Worm (Caenorhabditis elegans) whole organism, early embryonic: ENCODE results near the gene F11A10.5.

Experiments used
- aly-1 ChIP-seq: sonication (generic microtip); optimal IDR thresholded peaks from 2 replicates; lab custom pipeline; 2016; ENCODE audit warnings: missing genetic modification characterization, missing compliant biosample characterization
- ama-1 ChIP-seq: fragments of 150-350 bp; optimal IDR thresholded peaks from 2 replicates; lab custom pipeline; 2014
- ceh-13 ChIP-seq: fragments of 200-800 bp; sonication (Bioruptor generic); optimal IDR thresholded peaks from 2 replicates; lab custom pipeline; 2018; ENCODE audit warnings: mild to moderate bottlenecking, missing genetic modification characterization, missing compliant biosample characterization
- ceh-36 ChIP-seq: sonication (generic microtip); optimal IDR thresholded peaks from 2 replicates; lab custom pipeline; 2016; ENCODE audit warnings: missing genetic modification characterization, inconsistent platforms, missing compliant biosample characterization
- flt-1 ChIP-seq: fragments of 200-800 bp; sonication (Bioruptor generic); IDR thresholded peaks from 2 replicates; pipeline ENCODE4 v1.3.6; 2022; ENCODE audit warnings: missing genetic modification characterization, missing compliant biosample characterization
- hmbx-1 ChIP-seq: sonication (generic microtip); optimal IDR thresholded peaks from 2 replicates; lab custom pipeline; 2016; ENCODE audit warnings: mild to moderate bottlenecking, missing genetic modification characterization, missing compliant biosample characterization
- pes-1 ChIP-seq: fragments of 200-800 bp; sonication (Bioruptor generic); IDR thresholded peaks from 2 replicates; pipeline ENCODE4 v1.3.6; 2022; ENCODE audit warnings: missing genetic modification reagents, missing genetic modification characterization, missing compliant biosample characterization
- scrt-1 ChIP-seq: fragments of 200-800 bp; sonication (Bioruptor generic); IDR thresholded peaks from 2 replicates; pipeline ENCODE4 v1.3.6; 2022; ENCODE audit warnings: missing genetic modification characterization, missing compliant biosample characterization

DNA sequence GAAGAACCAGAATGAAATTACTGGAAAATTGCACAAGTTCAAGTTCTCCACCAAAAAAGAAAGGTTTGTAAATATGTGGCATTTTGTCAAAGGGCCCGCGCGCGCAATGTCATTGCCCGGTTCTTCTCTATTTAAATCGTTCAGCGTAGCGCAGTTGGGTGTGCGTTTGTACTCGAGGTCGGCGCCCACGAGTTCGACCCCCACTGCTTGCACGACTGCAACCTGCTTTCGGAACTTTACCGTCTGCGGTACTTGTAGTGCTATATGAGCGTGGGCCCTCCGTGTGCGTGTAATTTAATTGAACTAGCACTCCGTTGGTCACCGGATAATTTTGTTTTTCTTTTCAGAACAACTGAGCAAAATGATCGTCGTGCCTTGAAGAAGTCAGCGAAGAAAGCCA lies 7.4 kb upstream of the F11A10.5 start:
- TF ChIP-seq pes-1 (GFP tag; lab: Robert Waterston, UW) (peak; percentile 86), ceh-36 (tag; lab: Kevin White, UChicago) (peak; percentile 68), ceh-13 (GFP tag; lab: Kevin White, UChicago) (peak; percentile 55), ama-1 (lab: Kevin White, UChicago) (no peak), hmbx-1 (tag; lab: Kevin White, UChicago) (peak; percentile 29), scrt-1 (GFP tag; lab: Robert Waterston, UW) (peak; percentile 84), flt-1 (peak; percentile 66; the same call in 1 of the 2 replicates), aly-1 (tag; lab: Kevin White, UChicago) (peak; percentile 85)
